Worm (Caenorhabditis elegans) whole organism, L1 larva: ENCODE measurements around the gene Y73B6BL.288.
"Not testable (repeated sequence)": the region's sequence is repeated elsewhere in the genome, so short reads cannot be mapped to it uniquely, and the experiment has no call there.

Experiments used
- C34B4.2 ChIP-seq: sonication (generic microtip); optimal IDR thresholded peaks from 2 replicates; lab custom pipeline; 2017; ENCODE audit warnings: mild to moderate bottlenecking, missing genetic modification characterization, missing compliant biosample characterization
- egl-27 ChIP-seq, 2 experiments: fragments of 150-350 bp in 1 of 2; sonication (generic microtip); optimal IDR thresholded peaks; 3 replicates each; lab custom pipeline; 2017 to 2018; ENCODE audit warnings: missing biosample characterization in 2 of 2, missing genetic modification characterization in 2 of 2, missing genetic modification reagents in 2 of 2
- nhr-20 ChIP-seq: sonication (generic microtip); optimal IDR thresholded peaks from 2 replicates; lab custom pipeline; 2016; ENCODE audit warnings: mild to moderate bottlenecking, missing genetic modification characterization, missing compliant biosample characterization
- snpc-4 ChIP-seq: fragments of 150-350 bp; optimal IDR thresholded peaks from 2 replicates; lab custom pipeline; 2014; ENCODE audit warnings: missing biosample characterization, missing genetic modification characterization
- unc-130 ChIP-seq: fragments of 150-350 bp; optimal IDR thresholded peaks from 2 replicates; lab custom pipeline; 2017; ENCODE audit warnings: missing biosample characterization, missing genetic modification characterization, inconsistent platforms
- unc-30 ChIP-seq: sonication (generic microtip); optimal IDR thresholded peaks from 2 replicates; lab custom pipeline; 2017; ENCODE audit warnings: missing biosample characterization, missing genetic modification characterization

DNA sequence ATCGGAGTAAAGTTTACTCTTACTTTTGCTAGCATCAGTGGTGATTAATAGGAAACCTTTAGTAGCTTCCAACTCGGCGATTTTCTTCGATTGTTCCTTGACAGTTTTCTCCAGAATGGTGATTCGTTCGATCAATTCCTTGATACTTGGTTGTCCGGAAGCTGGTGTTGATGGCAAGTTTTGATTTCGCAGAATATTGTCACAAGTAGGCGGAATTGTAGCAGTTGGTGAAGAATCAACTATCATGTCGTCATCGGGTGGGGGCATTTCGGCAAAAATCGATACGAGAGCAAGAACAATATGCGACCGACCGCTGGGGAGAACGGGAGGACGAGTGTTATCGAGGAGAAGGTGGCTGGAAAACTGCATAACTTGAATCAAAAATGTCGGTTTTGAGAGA is 4.9 kb upstream of the Y73B6BL.288 start, which contains the start of gene Y73B6BL.289:
- not testable (repeated sequence) for TF ChIP-seq nhr-20 (tag; lab: Kevin White, UChicago); unc-30 (tag; lab: Kevin White, UChicago); egl-27 (tag; optimal IDR thresholded peaks at IDR 0.05; lab: Kevin White, UChicago); snpc-4 (tag; lab: Kevin White, UChicago); C34B4.2 (tag; lab: Kevin White, UChicago); unc-130 (tag; lab: Kevin White, UChicago)
